Fruit fly (Drosophila melanogaster) whole organism, embryonic: ENCODE results near the gene E2f1.

ENCODE experiments used
- Blimp-1 ChIP-seq: fragments of 200-800 bp; sonication (Bioruptor generic); optimal IDR thresholded peaks from 3 replicates; lab custom pipeline; 2018; ENCODE audit warnings: missing biosample characterization, missing genetic modification characterization, mild to moderate bottlenecking, moderate library complexity, missing genetic modification reagents
- CG10565 ChIP-seq: fragments of 200-800 bp; sonication (Bioruptor generic); optimal IDR thresholded peaks from 3 replicates; lab custom pipeline; 2016; ENCODE audit warnings: missing biosample characterization, mild to moderate bottlenecking, missing genetic modification characterization
- CG13894 ChIP-seq: fragments of 200-800 bp; sonication (Bioruptor generic); optimal IDR thresholded peaks from 3 replicates; lab custom pipeline; 2018; ENCODE audit warnings: missing biosample characterization, mild to moderate bottlenecking, missing genetic modification characterization, moderate library complexity
- CG1603 ChIP-seq: fragments of 200-800 bp; sonication (Bioruptor generic); optimal IDR thresholded peaks from 2 replicates; lab custom pipeline; 2019; ENCODE audit warnings: missing biosample characterization, mild to moderate bottlenecking, missing genetic modification characterization, moderate library complexity
- CG17568 ChIP-seq: fragments of 200-800 bp; sonication (Bioruptor generic); optimal IDR thresholded peaks from 2 replicates; lab custom pipeline; 2018; ENCODE audit warnings: missing biosample characterization, mild to moderate bottlenecking, missing genetic modification characterization, moderate library complexity
- CG1792 ChIP-seq: fragments of 200-800 bp; sonication (Bioruptor generic); optimal IDR thresholded peaks from 2 replicates; lab custom pipeline; 2016; ENCODE audit warnings: missing biosample characterization, missing genetic modification characterization
- CG2202 ChIP-seq: fragments of 200-800 bp; sonication (Bioruptor generic); optimal IDR thresholded peaks from 2 replicates; lab custom pipeline; 2018; ENCODE audit warnings: missing biosample characterization, mild to moderate bottlenecking, missing genetic modification characterization
- CG30431 ChIP-seq: fragments of 200-800 bp; sonication (Bioruptor generic); optimal IDR thresholded peaks from 2 replicates; lab custom pipeline; 2017; ENCODE audit warnings: missing biosample characterization, missing genetic modification characterization
- CG3281 ChIP-seq: fragments of 200-800 bp; sonication (Bioruptor generic); optimal IDR thresholded peaks from 3 replicates; lab custom pipeline; 2017; ENCODE audit warnings: missing biosample characterization, mild to moderate bottlenecking, missing genetic modification characterization
- CG7786 ChIP-seq: fragments of 200-800 bp; sonication (Bioruptor generic); optimal IDR thresholded peaks from 2 replicates; lab custom pipeline; 2016; ENCODE audit warnings: missing biosample characterization, missing genetic modification characterization
- CG8388 ChIP-seq: fragments of 200-800 bp; sonication (Bioruptor generic); optimal IDR thresholded peaks from 2 replicates; lab custom pipeline; 2019; ENCODE audit warnings: missing biosample characterization, mild to moderate bottlenecking, missing genetic modification characterization, moderate library complexity
- CG9876 ChIP-seq: fragments of 200-800 bp; sonication (Bioruptor generic); optimal IDR thresholded peaks from 2 replicates; lab custom pipeline; 2016; ENCODE audit warnings: missing biosample characterization, missing genetic modification characterization
- Dbx ChIP-seq: fragments of 200-800 bp; sonication (Bioruptor generic); IDR thresholded peaks from 3 replicates; pipeline ENCODE4 v1.3.6; 2022; ENCODE audit warnings: missing biosample characterization, missing genetic modification characterization
- Deaf1 ChIP-seq: fragments of 200-800 bp; optimal IDR thresholded peaks from 3 replicates; lab custom pipeline; 2019; ENCODE audit warnings: missing biosample characterization, mild to moderate bottlenecking, missing genetic modification characterization, moderate library complexity
- Dek ChIP-seq: fragments of 200-800 bp; sonication (Bioruptor generic); optimal IDR thresholded peaks from 3 replicates; lab custom pipeline; 2019; ENCODE audit warnings: missing biosample characterization, mild to moderate bottlenecking, missing genetic modification characterization, moderate library complexity
- Dp ChIP-seq: fragments of 200-800 bp; sonication (Bioruptor generic); optimal IDR thresholded peaks from 2 replicates; lab custom pipeline; 2018; ENCODE audit warnings: missing biosample characterization, mild to moderate bottlenecking, missing genetic modification characterization, moderate library complexity
- Fer3 ChIP-seq: fragments of 200-800 bp; sonication (Bioruptor generic); optimal IDR thresholded peaks from 2 replicates; lab custom pipeline; 2018; ENCODE audit warnings: missing biosample characterization, mild to moderate bottlenecking, missing genetic modification characterization, moderate library complexity
- Gsc ChIP-seq: fragments of 200-800 bp; sonication (Bioruptor generic); IDR thresholded peaks from 2 replicates; pipeline ENCODE4 v1.3.6; 2022; ENCODE audit warnings: missing biosample characterization, missing genetic modification characterization
- Gug ChIP-seq: fragments of 200-800 bp; sonication (Bioruptor generic); IDR thresholded peaks from 4 replicates; pipeline ENCODE4 v1.3.6; 2022; ENCODE audit warnings: missing biosample characterization, missing genetic modification characterization
- H2.0 ChIP-seq: fragments of 200-800 bp; sonication (Bioruptor generic); IDR thresholded peaks from 2 replicates; pipeline ENCODE4 v1.3.6; 2022; ENCODE audit warnings: missing biosample characterization, missing genetic modification characterization
- Lim3 ChIP-seq: fragments of 200-800 bp; sonication (Bioruptor generic); IDR thresholded peaks from 2 replicates; pipeline ENCODE4 v1.3.6; 2022; ENCODE audit warnings: missing biosample characterization, missing genetic modification characterization
- Lpt ChIP-seq: fragments of >200 bp; optimal IDR thresholded peaks from 2 replicates; lab custom pipeline; 2018; ENCODE audit warnings: missing biosample characterization, missing genetic modification characterization
- Meics ChIP-seq: fragments of 200-800 bp; sonication (Bioruptor generic); optimal IDR thresholded peaks from 2 replicates; lab custom pipeline; 2017; ENCODE audit warnings: missing biosample characterization, mild to moderate bottlenecking, missing genetic modification characterization
- Side ChIP-seq: fragments of 200-800 bp; sonication (Bioruptor generic); optimal IDR thresholded peaks from 2 replicates; lab custom pipeline; 2016; ENCODE audit warnings: missing biosample characterization, missing genetic modification characterization
- Six4 ChIP-seq: fragments of 200-800 bp; sonication (Bioruptor generic); optimal IDR thresholded peaks from 2 replicates; lab custom pipeline; 2016; ENCODE audit warnings: missing biosample characterization, missing genetic modification characterization
- Sox100B ChIP-seq: fragments of 200-800 bp; sonication (Bioruptor generic); optimal IDR thresholded peaks from 3 replicates; lab custom pipeline; 2018; ENCODE audit warnings: missing biosample characterization, mild to moderate bottlenecking, missing genetic modification characterization
- Stat92E ChIP-seq, 3 experiments: fragments of >200 bp in 2 of 3; fragments of 200-800 bp in 1 of 3; sonication (Bioruptor generic) in 1 of 3; optimal IDR thresholded peaks; 2 replicates each; lab custom pipeline; 2017 to 2019; ENCODE audit warnings: missing biosample characterization in 3 of 3, missing genetic modification characterization in 3 of 3, mild to moderate bottlenecking in 1 of 3, moderate library complexity in 1 of 3
- ab ChIP-seq: fragments of 200-800 bp; sonication (Bioruptor generic); optimal IDR thresholded peaks from 2 replicates; lab custom pipeline; 2016; ENCODE audit warnings: missing biosample characterization, missing genetic modification characterization
- bcd ChIP-seq: fragments of 200-800 bp; sonication (Bioruptor generic); optimal IDR thresholded peaks from 2 replicates; lab custom pipeline; 2017; ENCODE audit warnings: missing biosample characterization, mild to moderate bottlenecking, missing genetic modification characterization
- chif ChIP-seq, 2 experiments: fragments of 200-800 bp; sonication (Bioruptor generic); optimal IDR thresholded peaks; 3 replicates each; lab custom pipeline; 2016; ENCODE audit warnings: missing biosample characterization in 2 of 2, missing genetic modification characterization in 2 of 2
- disco-r ChIP-seq: fragments of 200-800 bp; sonication (Bioruptor generic); optimal IDR thresholded peaks from 2 replicates; lab custom pipeline; 2016; ENCODE audit warnings: missing biosample characterization, missing genetic modification characterization
- dmrt11E ChIP-seq: fragments of 200-800 bp; sonication (Bioruptor generic); optimal IDR thresholded peaks from 3 replicates; lab custom pipeline; 2018; ENCODE audit warnings: missing biosample characterization, mild to moderate bottlenecking, missing genetic modification characterization, moderate library complexity
- dysf ChIP-seq: fragments of 200-800 bp; sonication (Bioruptor generic); IDR thresholded peaks from 3 replicates; pipeline ENCODE4 v1.3.6; 2022; ENCODE audit warnings: missing biosample characterization, missing genetic modification characterization
- gcm2 ChIP-seq: fragments of 200-800 bp; sonication (Bioruptor generic); optimal IDR thresholded peaks from 2 replicates; lab custom pipeline; 2016; ENCODE audit warnings: missing biosample characterization, missing genetic modification characterization
- grau ChIP-seq: fragments of 200-800 bp; optimal IDR thresholded peaks from 3 replicates; lab custom pipeline; 2019; ENCODE audit warnings: missing biosample characterization, mild to moderate bottlenecking, missing genetic modification characterization, moderate library complexity
- h ChIP-seq: fragments of >200 bp; optimal IDR thresholded peaks from 2 replicates; lab custom pipeline; 2017
- her ChIP-seq: fragments of 200-800 bp; sonication (Bioruptor generic); optimal IDR thresholded peaks from 2 replicates; lab custom pipeline; 2016; ENCODE audit warnings: missing biosample characterization, missing genetic modification characterization
- ken ChIP-seq: fragments of 200-800 bp; sonication (Bioruptor generic); IDR thresholded peaks from 3 replicates; pipeline ENCODE4 v1.3.6; 2022; ENCODE audit warnings: missing biosample characterization, missing genetic modification characterization
- lilli ChIP-seq: fragments of 200-800 bp; sonication (Bioruptor generic); optimal IDR thresholded peaks from 3 replicates; lab custom pipeline; 2016; ENCODE audit warnings: missing biosample characterization, missing genetic modification characterization
- maf-S ChIP-seq: fragments of 200-800 bp; sonication (Bioruptor generic); optimal IDR thresholded peaks from 2 replicates; lab custom pipeline; 2016; ENCODE audit warnings: missing biosample characterization, missing genetic modification characterization
- mirr ChIP-seq: fragments of 200-800 bp; sonication (Bioruptor generic); optimal IDR thresholded peaks from 3 replicates; lab custom pipeline; 2018; ENCODE audit warnings: missing biosample characterization, mild to moderate bottlenecking, missing genetic modification characterization
- org-1 ChIP-seq: fragments of 200-800 bp; sonication (Bioruptor generic); optimal IDR thresholded peaks from 2 replicates; lab custom pipeline; 2017; ENCODE audit warnings: missing biosample characterization, missing genetic modification characterization
- peb ChIP-seq: fragments of 200-800 bp; sonication (Bioruptor generic); IDR thresholded peaks from 2 replicates; pipeline ENCODE4 v1.3.6; 2022; ENCODE audit warnings: missing biosample characterization, missing genetic modification characterization
- pros ChIP-seq: fragments of 200-800 bp; sonication (Bioruptor generic); optimal IDR thresholded peaks from 3 replicates; lab custom pipeline; 2019; ENCODE audit warnings: missing biosample characterization, mild to moderate bottlenecking, missing genetic modification characterization, moderate library complexity
- scrt ChIP-seq: fragments of 200-800 bp; sonication (Bioruptor generic); optimal IDR thresholded peaks from 2 replicates; lab custom pipeline; 2018; ENCODE audit warnings: missing biosample characterization, mild to moderate bottlenecking, missing genetic modification characterization, moderate library complexity
- shn ChIP-seq: fragments of 200-800 bp; sonication (Bioruptor generic); optimal IDR thresholded peaks from 3 replicates; lab custom pipeline; 2016; ENCODE audit warnings: missing biosample characterization, missing genetic modification characterization
- sisA ChIP-seq: fragments of 200-800 bp; sonication (Bioruptor generic); IDR thresholded peaks from 2 replicates; pipeline ENCODE4 v1.3.6; 2022; ENCODE audit warnings: missing biosample characterization, missing genetic modification characterization
- slou ChIP-seq: fragments of 200-800 bp; sonication (Bioruptor generic); optimal IDR thresholded peaks from 3 replicates; lab custom pipeline; 2016; ENCODE audit warnings: missing biosample characterization, missing genetic modification characterization
- unc-4 ChIP-seq: fragments of 200-800 bp; sonication (Bioruptor generic); IDR thresholded peaks from 2 replicates; pipeline ENCODE4 v1.3.6; 2022; ENCODE audit warnings: missing biosample characterization, missing genetic modification characterization; ENCODE audit not compliant: partially characterized antibody
- usp ChIP-seq: fragments of >200 bp; optimal IDR thresholded peaks from 2 replicates; lab custom pipeline; 2017; ENCODE audit warnings: missing biosample characterization, missing genetic modification characterization
- zen2 ChIP-seq: fragments of 200-800 bp; sonication (Bioruptor generic); IDR thresholded peaks from 3 replicates; pipeline ENCODE4 v1.3.6; 2022; ENCODE audit warnings: missing biosample characterization, missing genetic modification characterization; ENCODE audit not compliant: partially characterized antibody

The E2f1 gene

dm6 chr3R:21613322-21613807, 47.3 kb downstream of the E2f1 start (continued):
- TF ChIP-seq ab (peak; percentile 14), Stat92E (GFP tag; optimal IDR thresholded peaks at IDR 0.05; lab: Kevin White, UChicago) (peak in 1 of 3 experiments; percentile 89), Meics (GFP tag; lab: Kevin White, UChicago) (peak; percentile 67), CG13894 (peak; percentile 79), sisA (GFP tag; lab: Robert Waterston, UW) (no peak), Dbx (GFP tag; lab: Robert Waterston, UW) (no peak), Lpt (GFP tag; lab: Kevin White, UChicago) (no peak), Lim3 (no peak), CG2202 (tag; lab: Kevin White, UChicago) (peak; percentile 93), Six4 (GFP tag; lab: Kevin White, UChicago) (peak; percentile 62), org-1 (peak; percentile 89), slou (GFP tag; lab: Kevin White, UChicago) (no peak), shn (GFP tag; lab: Kevin White, UChicago) (peak; percentile 72), peb (GFP tag; lab: Robert Waterston, UW) (no peak), chif (GFP tag; optimal IDR thresholded peaks at IDR 0.05; lab: Kevin White, UChicago) (peak; percentile 45 to 48), H2.0 (GFP tag; lab: Robert Waterston, UW) (no peak), mirr (GFP tag; lab: Kevin White, UChicago) (peak; percentile 94), maf-S (peak; percentile 67), Gug (no peak), unc-4 (GFP tag; lab: Robert Waterston, UW) (no peak), CG1792 (GFP tag; lab: Kevin White, UChicago) (peak; percentile 94), dmrt11E (peak; percentile 71), Sox100B (GFP tag; lab: Kevin White, UChicago) (peak; percentile 82), disco-r (GFP tag; lab: Kevin White, UChicago) (peak; percentile 75), dysf (no peak), CG17568 (GFP tag; lab: Kevin White, UChicago) (peak; percentile 83), Dek (tag; lab: Kevin White, UChicago) (peak; percentile 0), CG8388 (GFP tag; lab: Kevin White, UChicago) (peak; percentile 33), scrt (GFP tag; lab: Kevin White, UChicago) (peak; percentile 76), h (lab: Kevin White, UChicago) (no peak), Deaf1 (tag; lab: Kevin White, UChicago) (peak; percentile 59), lilli (GFP tag; lab: Kevin White, UChicago) (no peak), Dp (GFP tag; lab: Kevin White, UChicago) (no peak), CG9876 (GFP tag; lab: Kevin White, UChicago) (peak; percentile 65), Blimp-1 (GFP tag; lab: Kevin White, UChicago) (peak; percentile 65), bcd (GFP tag; lab: Kevin White, UChicago) (peak; percentile 63), CG1603 (tag; lab: Kevin White, UChicago) (peak; percentile 81), Gsc (GFP tag; lab: Robert Waterston, UW) (no peak), Side (peak; percentile 83), ken (GFP tag; lab: Robert Waterston, UW) (no peak), gcm2 (GFP tag; lab: Kevin White, UChicago) (peak; percentile 42), CG7786 (GFP tag; lab: Kevin White, UChicago) (peak; percentile 66), CG30431 (GFP tag; lab: Kevin White, UChicago) (no peak), zen2 (GFP tag; lab: Robert Waterston, UW) (no peak), her (GFP tag; lab: Kevin White, UChicago) (peak; percentile 88), pros (GFP tag; lab: Kevin White, UChicago) (peak; percentile 86), CG10565 (GFP tag; lab: Kevin White, UChicago) (no peak), Fer3 (tag; lab: Kevin White, UChicago) (peak; percentile 61), usp (GFP tag; lab: Kevin White, UChicago) (no peak), grau (tag; lab: Kevin White, UChicago) (no peak), CG3281 (GFP tag; lab: Kevin White, UChicago) (peak; percentile 52)
